Fruit fly (Drosophila melanogaster) whole organism, embryonic: ENCODE results near the gene CG32295.

Source experiments
- Atf3 ChIP-seq: fragments of 200-800 bp; sonication (Bioruptor generic); optimal IDR thresholded peaks from 3 replicates; lab custom pipeline; 2016; ENCODE audit warnings: missing biosample characterization, missing genetic modification characterization
- Blimp-1 ChIP-seq: fragments of 200-800 bp; sonication (Bioruptor generic); optimal IDR thresholded peaks from 3 replicates; lab custom pipeline; 2018; ENCODE audit warnings: missing biosample characterization, missing genetic modification characterization, mild to moderate bottlenecking, moderate library complexity, missing genetic modification reagents
- C15 ChIP-seq: fragments of 200-800 bp; sonication (Bioruptor generic); IDR thresholded peaks from 3 replicates; pipeline ENCODE4 v1.3.6; 2022; ENCODE audit warnings: missing biosample characterization, missing genetic modification characterization
- CG10431 ChIP-seq: fragments of 200-800 bp; sonication (Bioruptor generic); optimal IDR thresholded peaks from 3 replicates; lab custom pipeline; 2018; ENCODE audit warnings: missing biosample characterization, mild to moderate bottlenecking, missing genetic modification characterization
- CG10654 ChIP-seq: fragments of 200-800 bp; sonication (Bioruptor generic); optimal IDR thresholded peaks from 2 replicates; lab custom pipeline; 2016; ENCODE audit warnings: missing biosample characterization, missing genetic modification characterization
- CG13296 ChIP-seq: fragments of 200-800 bp; sonication (Bioruptor generic); optimal IDR thresholded peaks from 3 replicates; lab custom pipeline; 2018; ENCODE audit warnings: missing biosample characterization, mild to moderate bottlenecking, missing genetic modification characterization
- CG13775 ChIP-seq: fragments of 200-800 bp; sonication (Bioruptor generic); optimal IDR thresholded peaks from 3 replicates; lab custom pipeline; 2017; ENCODE audit warnings: missing biosample characterization, mild to moderate bottlenecking, missing genetic modification characterization
- CG14441 ChIP-seq: fragments of 200-800 bp; sonication (Bioruptor generic); IDR thresholded peaks from 2 replicates; pipeline ENCODE4 v1.3.6; 2022; ENCODE audit warnings: missing biosample characterization, missing genetic modification characterization
- CG14710 ChIP-seq: fragments of 200-800 bp; sonication (Bioruptor generic); optimal IDR thresholded peaks from 3 replicates; lab custom pipeline; 2019; ENCODE audit warnings: missing biosample characterization, mild to moderate bottlenecking, missing genetic modification characterization, moderate library complexity
- CG1603 ChIP-seq: fragments of 200-800 bp; sonication (Bioruptor generic); optimal IDR thresholded peaks from 2 replicates; lab custom pipeline; 2019; ENCODE audit warnings: missing biosample characterization, mild to moderate bottlenecking, missing genetic modification characterization, moderate library complexity
- CG17359 ChIP-seq: fragments of 200-800 bp; sonication (Bioruptor generic); optimal IDR thresholded peaks from 3 replicates; lab custom pipeline; 2018; ENCODE audit warnings: missing biosample characterization, mild to moderate bottlenecking, missing genetic modification characterization, moderate library complexity
- CG2199 ChIP-seq: fragments of 200-800 bp; sonication (Bioruptor generic); IDR thresholded peaks from 3 replicates; pipeline ENCODE4 v1.3.6; 2022; ENCODE audit warnings: missing biosample characterization, missing genetic modification characterization
- CG2678 ChIP-seq: fragments of 200-800 bp; sonication (Bioruptor generic); optimal IDR thresholded peaks from 3 replicates; lab custom pipeline; 2019; ENCODE audit warnings: missing biosample characterization, mild to moderate bottlenecking, missing genetic modification characterization, moderate library complexity
- CG31441 ChIP-seq: fragments of 200-800 bp; sonication (Bioruptor generic); IDR thresholded peaks from 2 replicates; pipeline ENCODE4 v1.3.6; 2022; ENCODE audit warnings: missing biosample characterization, missing genetic modification characterization
- CG3163 ChIP-seq: fragments of 200-800 bp; sonication (Bioruptor generic); optimal IDR thresholded peaks from 3 replicates; lab custom pipeline; 2016; ENCODE audit warnings: missing biosample characterization, missing genetic modification characterization
- CG4360 ChIP-seq: fragments of 200-800 bp; sonication (Bioruptor generic); IDR thresholded peaks from 2 replicates; pipeline ENCODE4 v1.3.6; 2022; ENCODE audit warnings: missing biosample characterization, missing genetic modification characterization
- CG7271 ChIP-seq: fragments of 200-800 bp; sonication (Bioruptor generic); optimal IDR thresholded peaks from 2 replicates; lab custom pipeline; 2018; ENCODE audit warnings: missing biosample characterization, mild to moderate bottlenecking, missing genetic modification characterization, moderate library complexity
- CG7786 ChIP-seq: fragments of 200-800 bp; sonication (Bioruptor generic); optimal IDR thresholded peaks from 2 replicates; lab custom pipeline; 2016; ENCODE audit warnings: missing biosample characterization, missing genetic modification characterization
- CG8388 ChIP-seq: fragments of 200-800 bp; sonication (Bioruptor generic); optimal IDR thresholded peaks from 2 replicates; lab custom pipeline; 2019; ENCODE audit warnings: missing biosample characterization, mild to moderate bottlenecking, missing genetic modification characterization, moderate library complexity
- CG9932 ChIP-seq: fragments of 200-800 bp; sonication (Bioruptor generic); IDR thresholded peaks from 2 replicates; pipeline ENCODE4 v1.3.6; 2022; ENCODE audit warnings: missing biosample characterization, missing genetic modification characterization
- CHES-1-like ChIP-seq: fragments of 200-800 bp; sonication (Bioruptor generic); optimal IDR thresholded peaks from 2 replicates; lab custom pipeline; 2016; ENCODE audit warnings: missing biosample characterization, missing genetic modification characterization
- D19A ChIP-seq: fragments of 200-800 bp; optimal IDR thresholded peaks from 3 replicates; lab custom pipeline; 2019; ENCODE audit warnings: missing biosample characterization, mild to moderate bottlenecking, missing genetic modification characterization, moderate library complexity
- Doc2 ChIP-seq: fragments of 200-800 bp; sonication (Bioruptor generic); IDR thresholded peaks from 2 replicates; pipeline ENCODE4 v1.3.6; 2022; ENCODE audit warnings: missing biosample characterization, missing genetic modification characterization
- Doc3 ChIP-seq: fragments of 200-800 bp; sonication (Bioruptor generic); IDR thresholded peaks from 3 replicates; pipeline ENCODE4 v1.3.6; 2022; ENCODE audit warnings: missing biosample characterization, missing genetic modification characterization; ENCODE audit not compliant: partially characterized antibody
- Hey ChIP-seq: fragments of 200-800 bp; sonication (Bioruptor generic); optimal IDR thresholded peaks from 3 replicates; lab custom pipeline; 2018; ENCODE audit warnings: missing biosample characterization, mild to moderate bottlenecking, missing genetic modification characterization
- Hmx ChIP-seq: fragments of 200-800 bp; sonication (Bioruptor generic); optimal IDR thresholded peaks from 2 replicates; lab custom pipeline; 2016; ENCODE audit warnings: missing biosample characterization, missing genetic modification characterization
- Hr78 ChIP-seq, 2 experiments: fragments of 200-800 bp in 1 of 2; fragments of >200 bp in 1 of 2; sonication (Bioruptor generic) in 1 of 2; optimal IDR thresholded peaks; 2 replicates each; lab custom pipeline; 2017 to 2019; ENCODE audit warnings: missing biosample characterization in 2 of 2, missing genetic modification characterization in 2 of 2, mild to moderate bottlenecking in 1 of 2, moderate library complexity in 1 of 2
- Lim3 ChIP-seq: fragments of 200-800 bp; sonication (Bioruptor generic); IDR thresholded peaks from 2 replicates; pipeline ENCODE4 v1.3.6; 2022; ENCODE audit warnings: missing biosample characterization, missing genetic modification characterization
- MTF-1 ChIP-seq: fragments of 200-800 bp; sonication (Bioruptor generic); optimal IDR thresholded peaks from 2 replicates; lab custom pipeline; 2018; ENCODE audit warnings: missing biosample characterization, mild to moderate bottlenecking, missing genetic modification characterization, borderline replicate concordance
- Ptx1 ChIP-seq: fragments of 200-800 bp; sonication (Bioruptor generic); IDR thresholded peaks from 2 replicates; pipeline ENCODE4 v1.3.6; 2022; ENCODE audit warnings: missing biosample characterization, missing genetic modification characterization
- Sox100B ChIP-seq: fragments of 200-800 bp; sonication (Bioruptor generic); optimal IDR thresholded peaks from 3 replicates; lab custom pipeline; 2018; ENCODE audit warnings: missing biosample characterization, mild to moderate bottlenecking, missing genetic modification characterization
- TFAM ChIP-seq: fragments of 200-800 bp; sonication (Bioruptor generic); optimal IDR thresholded peaks from 2 replicates; lab custom pipeline; 2017; ENCODE audit warnings: missing biosample characterization, missing genetic modification characterization, inconsistent platforms
- Tbp ChIP-seq: fragments of >200 bp; optimal IDR thresholded peaks from 2 replicates; lab custom pipeline; 2018; ENCODE audit warnings: missing biosample characterization, missing genetic modification characterization
- Trl ChIP-seq, 3 experiments: fragments of >200 bp in 2 of 3; fragments of 200-800 bp in 1 of 3; sonication (Bioruptor generic) in 1 of 3; optimal IDR thresholded peaks; 2 replicates in 1 of 3; 3 replicates in 2 of 3; lab custom pipeline; 2016 to 2017; ENCODE audit warnings: missing biosample characterization in 1 of 3, missing genetic modification characterization in 1 of 3
- Xrp1 ChIP-seq: fragments of 200-800 bp; sonication (Bioruptor generic); IDR thresholded peaks from 2 replicates; pipeline ENCODE4 v1.3.6; 2022; ENCODE audit warnings: missing biosample characterization, missing genetic modification characterization
- bigmax ChIP-seq: fragments of 200-800 bp; sonication (Bioruptor generic); optimal IDR thresholded peaks from 2 replicates; lab custom pipeline; 2018; ENCODE audit warnings: missing biosample characterization, mild to moderate bottlenecking, missing genetic modification characterization
- crp ChIP-seq, 2 experiments: fragments of 200-800 bp; sonication (Bioruptor generic); optimal IDR thresholded peaks; 2 replicates in 1 of 2; 3 replicates in 1 of 2; lab custom pipeline; 2017; ENCODE audit warnings: missing biosample characterization in 2 of 2, missing genetic modification characterization in 2 of 2, mild to moderate bottlenecking in 1 of 2, moderate library complexity in 1 of 2
- cwo ChIP-seq: fragments of 200-800 bp; sonication (Bioruptor generic); optimal IDR thresholded peaks from 3 replicates; lab custom pipeline; 2017; ENCODE audit warnings: missing biosample characterization, missing genetic modification characterization, mild to moderate bottlenecking, moderate library complexity, missing genetic modification reagents
- danr ChIP-seq: fragments of 200-800 bp; sonication (Bioruptor generic); IDR thresholded peaks from 2 replicates; pipeline ENCODE4 v1.3.6; 2022; ENCODE audit warnings: missing biosample characterization, missing genetic modification characterization
- dmrt99B ChIP-seq: fragments of 200-800 bp; sonication (Bioruptor generic); optimal IDR thresholded peaks from 2 replicates; lab custom pipeline; 2018; ENCODE audit warnings: missing biosample characterization, mild to moderate bottlenecking, missing genetic modification characterization, moderate library complexity
- exex ChIP-seq: fragments of 200-800 bp; sonication (Bioruptor generic); optimal IDR thresholded peaks from 4 replicates; lab custom pipeline; 2018; ENCODE audit warnings: missing biosample characterization, mild to moderate bottlenecking, missing genetic modification characterization, moderate library complexity
- fd96Cb ChIP-seq: fragments of 200-800 bp; sonication (Bioruptor generic); optimal IDR thresholded peaks from 2 replicates; lab custom pipeline; 2018; ENCODE audit warnings: missing biosample characterization, mild to moderate bottlenecking, missing genetic modification characterization, moderate library complexity
- gcm ChIP-seq: fragments of 200-800 bp; sonication (Bioruptor generic); optimal IDR thresholded peaks from 2 replicates; lab custom pipeline; 2019; ENCODE audit warnings: missing biosample characterization, mild to moderate bottlenecking, missing genetic modification characterization, moderate library complexity
- h ChIP-seq: fragments of >200 bp; optimal IDR thresholded peaks from 2 replicates; lab custom pipeline; 2017
- hb ChIP-seq: fragments of 200-800 bp; sonication (Bioruptor generic); IDR thresholded peaks from 3 replicates; pipeline ENCODE4 v1.3.6; 2022; ENCODE audit warnings: missing biosample characterization, missing genetic modification characterization; ENCODE audit not compliant: partially characterized antibody
- kay ChIP-seq: fragments of 200-800 bp; sonication (Bioruptor generic); optimal IDR thresholded peaks from 2 replicates; lab custom pipeline; 2016; ENCODE audit warnings: missing biosample characterization, missing genetic modification characterization
- nerfin-2 ChIP-seq: fragments of 200-800 bp; sonication (Bioruptor generic); IDR thresholded peaks from 2 replicates; pipeline ENCODE4 v1.3.6; 2022; ENCODE audit warnings: missing biosample characterization, missing genetic modification characterization; ENCODE audit not compliant: partially characterized antibody
- salm ChIP-seq: fragments of 200-800 bp; sonication (Bioruptor generic); optimal IDR thresholded peaks from 2 replicates; lab custom pipeline; 2018; ENCODE audit warnings: missing biosample characterization, mild to moderate bottlenecking, missing genetic modification characterization
- sens-2 ChIP-seq: fragments of 200-800 bp; sonication (Bioruptor generic); IDR thresholded peaks from 2 replicates; pipeline ENCODE4 v1.3.6; 2022; ENCODE audit warnings: missing biosample characterization, missing genetic modification characterization
- tap ChIP-seq: fragments of 200-800 bp; optimal IDR thresholded peaks from 3 replicates; lab custom pipeline; 2019; ENCODE audit warnings: missing biosample characterization, mild to moderate bottlenecking, missing genetic modification characterization, moderate library complexity

The CG32295 gene

DNA sequence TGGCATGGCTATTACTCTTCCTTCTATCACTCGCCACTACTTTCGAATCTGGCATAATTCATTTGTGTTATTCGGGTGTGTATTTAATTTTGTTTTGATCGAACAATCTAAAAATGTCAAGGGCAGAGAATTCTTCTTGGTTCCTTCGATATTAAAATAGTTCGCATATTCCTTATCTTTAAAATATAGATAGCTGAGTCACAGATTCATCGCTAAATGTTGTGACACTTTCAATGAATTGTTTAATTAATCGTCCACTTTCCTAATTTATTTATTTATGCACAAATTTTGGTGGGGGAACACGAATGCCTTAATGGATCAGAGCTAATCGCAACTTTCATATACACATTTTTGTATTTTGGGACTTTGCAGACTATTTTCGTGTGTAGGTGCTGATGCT, at the start of gene CG32295:
TSS of gene CG32295 (minus strand) at position 101 of the 400 bp plus-strand sequence.
- TF ChIP-seq salm (tag; lab: Kevin White, UChicago): no peak
- no peak for TF ChIP-seq cwo
- TF ChIP-seq dmrt99B: no peak
- TF ChIP-seq Hey (tag; lab: Kevin White, UChicago): no peak
- no peak for TF ChIP-seq hb (GFP tag; lab: Robert Waterston, UW)
- TF ChIP-seq TFAM (GFP tag; lab: Kevin White, UChicago): no peak
- no peak for TF ChIP-seq CG14441 (GFP tag; lab: Robert Waterston, UW)
- no peak for TF ChIP-seq CG4360
- no peak for TF ChIP-seq danr (GFP tag; lab: Robert Waterston, UW)
- TF ChIP-seq CG8388: no peak
- TF ChIP-seq CG7786 (GFP tag; lab: Kevin White, UChicago): no peak
- no peak for TF ChIP-seq Sox100B (GFP tag; lab: Kevin White, UChicago)
- no peak for TF ChIP-seq crp (GFP tag; optimal IDR thresholded peaks at IDR 0.05; lab: Kevin White, UChicago)
- no peak for TF ChIP-seq Hr78 (GFP tag; optimal IDR thresholded peaks at IDR 0.05; lab: Kevin White, UChicago)
- TF ChIP-seq CG9932 (GFP tag; lab: Robert Waterston, UW): no peak
- no peak for TF ChIP-seq h (lab: Kevin White, UChicago)
- TF ChIP-seq CG2199: no peak
- TF ChIP-seq CHES-1-like (GFP tag; lab: Kevin White, UChicago): no peak
- TF ChIP-seq Trl (optimal IDR thresholded peaks at IDR 0.05; lab: Kevin White, UChicago): no peak
- no peak for TF ChIP-seq Trl (GFP tag; optimal IDR thresholded peaks at IDR 0.05; lab: Kevin White, UChicago)

- no peak for TF ChIP-seq MTF-1 (GFP tag; lab: Kevin White, UChicago)
- TF ChIP-seq Atf3: no peak
- 0 out of 2 replicates have a peak, but pooled peaks have one; percentile 9 for TF ChIP-seq Ptx1 (GFP tag; lab: Robert Waterston, UW)
- no peak for TF ChIP-seq Doc2
- TF ChIP-seq CG3163: no peak
- TF ChIP-seq Lim3 (GFP tag; lab: Robert Waterston, UW): no peak
- TF ChIP-seq tap (tag; lab: Kevin White, UChicago): peak; percentile 50
- no peak for TF ChIP-seq nerfin-2
- peak; percentile 63 for TF ChIP-seq CG2678 (tag; lab: Kevin White, UChicago)
- TF ChIP-seq gcm: no peak
- no peak for TF ChIP-seq Tbp (GFP tag; lab: Kevin White, UChicago)
- no peak for TF ChIP-seq CG13775 (GFP tag; lab: Kevin White, UChicago)
- TF ChIP-seq CG9932 (GFP tag; lab: Robert Waterston, UW): no peak
- TF ChIP-seq CG10431: no peak
- TF ChIP-seq CG14710 (tag; lab: Kevin White, UChicago): peak; percentile 15
- peak; percentile 9 for TF ChIP-seq fd96Cb (tag; lab: Kevin White, UChicago)
- TF ChIP-seq Hmx (GFP tag; lab: Kevin White, UChicago): no peak
- peak; percentile 9 for TF ChIP-seq CG1603 (tag; lab: Kevin White, UChicago)
- no peak for TF ChIP-seq Doc3 (GFP tag; lab: Robert Waterston, UW)
- TF ChIP-seq bigmax: no peak
- no peak for TF ChIP-seq CG10654 (GFP tag; lab: Kevin White, UChicago)
- peak; percentile 18 for TF ChIP-seq kay (GFP tag; lab: Kevin White, UChicago)
- TF ChIP-seq D19A (tag; lab: Kevin White, UChicago): peak; percentile 23
- TF ChIP-seq CG31441: no peak
- no peak for TF ChIP-seq exex (tag; lab: Kevin White, UChicago)
- TF ChIP-seq CG13296: no peak
- no peak for TF ChIP-seq CG7271 (tag; lab: Kevin White, UChicago)
- TF ChIP-seq C15 (GFP tag; lab: Robert Waterston, UW): no peak
- TF ChIP-seq sens-2 (GFP tag; lab: Robert Waterston, UW): no peak
- peak; percentile 36 for TF ChIP-seq Blimp-1 (GFP tag; lab: Kevin White, UChicago)
- TF ChIP-seq Xrp1: 0 out of 2 replicates have a peak, but pooled peaks have one; percentile 9
- peak; percentile 37 for TF ChIP-seq CG17359
Observed at dm6 chr3L:2575240-2575639, 48.5 kb upstream of the CG32295 start.
